Fruit fly (Drosophila melanogaster): Measurements from ENCODE around the gene CG43389.

- TF ChIP-seq pad (GFP tag; optimal IDR thresholded peaks at IDR 0.05) (no peak), Hr96 (GFP tag; optimal IDR thresholded peaks at IDR 0.05) (no peak), Clk (GFP tag; optimal IDR thresholded peaks at IDR 0.05) (no peak), toe (GFP tag; optimal IDR thresholded peaks at IDR 0.05) (no peak), CG7045 (GFP tag; optimal IDR thresholded peaks at IDR 0.05) (no peak), CG14711 (tag; optimal IDR thresholded peaks at IDR 0.05) (no peak), Mnt (GFP tag; optimal IDR thresholded peaks at IDR 0.05) (no peak), CG7101 (tag; optimal IDR thresholded peaks at IDR 0.05) (no peak), cnc (optimal IDR thresholded peaks at IDR 0.05) (no peak), CG11617 (GFP tag; optimal IDR thresholded peaks at IDR 0.05) (no peak), ovo (GFP tag; optimal IDR thresholded peaks at IDR 0.05) (no peak), CG12768 (GFP tag; optimal IDR thresholded peaks at IDR 0.05) (no peak), CG5204 (GFP tag; optimal IDR thresholded peaks at IDR 0.05) (no peak)
These were observed 1.3 kb upstream of the CG43389 start for dm6 chr3L:3246378-3247129.
